Fruit fly (Drosophila melanogaster) whole organism, pupa: ENCODE measurements around the gene CG2652.
A peak's percentile ranks its signal among the peaks of the same experiment; 100 is the strongest.

Source experiments
- CG10348 ChIP-seq: fragments of 200-800 bp; sonication (Bioruptor generic); IDR thresholded peaks from 2 replicates; pipeline ENCODE4 v1.3.6; 2022; ENCODE audit warnings: missing biosample characterization, missing genetic modification characterization
- CG12605 ChIP-seq: fragments of 200-800 bp; sonication (Bioruptor generic); IDR thresholded peaks from 2 replicates; pipeline ENCODE4 v1.3.6; 2022; ENCODE audit warnings: missing biosample characterization, missing genetic modification characterization
- CG13204 ChIP-seq: fragments of 200-800 bp; sonication (Bioruptor generic); optimal IDR thresholded peaks from 2 replicates; lab custom pipeline; 2018; ENCODE audit warnings: missing biosample characterization, mild to moderate bottlenecking, missing genetic modification characterization, moderate library complexity
- CG14655 ChIP-seq: fragments of 200-800 bp; sonication (Bioruptor generic); optimal IDR thresholded peaks from 3 replicates; lab custom pipeline; 2017; ENCODE audit warnings: mild to moderate bottlenecking, missing biosample characterization, missing genetic modification reagents, missing genetic modification characterization
- CG15710 ChIP-seq: fragments of 200-800 bp; sonication (Bioruptor generic); optimal IDR thresholded peaks from 2 replicates; lab custom pipeline; 2018; ENCODE audit warnings: missing biosample characterization, mild to moderate bottlenecking, missing genetic modification characterization, moderate library complexity
- CG17806 ChIP-seq: fragments of 200-800 bp; sonication (Bioruptor generic); optimal IDR thresholded peaks from 2 replicates; lab custom pipeline; 2018; ENCODE audit warnings: missing biosample characterization, mild to moderate bottlenecking, missing genetic modification characterization, moderate library complexity
- CG32121 ChIP-seq: fragments of 200-800 bp; sonication (Bioruptor generic); IDR thresholded peaks from 2 replicates; pipeline ENCODE4 v1.3.6; 2022; ENCODE audit warnings: missing biosample characterization, missing genetic modification characterization
- CG34367 ChIP-seq: fragments of 200-800 bp; sonication (Bioruptor generic); optimal IDR thresholded peaks from 2 replicates; lab custom pipeline; 2018; ENCODE audit warnings: missing biosample characterization, mild to moderate bottlenecking, missing genetic modification characterization
- CG4496 ChIP-seq: fragments of 200-800 bp; sonication (Bioruptor generic); IDR thresholded peaks from 3 replicates; pipeline ENCODE4 v1.3.6; 2022; ENCODE audit warnings: missing biosample characterization, missing genetic modification characterization
- CG8159 ChIP-seq: fragments of 200-800 bp; sonication (Bioruptor generic); optimal IDR thresholded peaks from 3 replicates; lab custom pipeline; 2018; ENCODE audit warnings: missing biosample characterization, mild to moderate bottlenecking, missing genetic modification characterization, moderate library complexity
- CG8301 ChIP-seq: fragments of 200-800 bp; sonication (Bioruptor generic); optimal IDR thresholded peaks from 2 replicates; lab custom pipeline; 2018; ENCODE audit warnings: missing biosample characterization, mild to moderate bottlenecking, missing genetic modification characterization
- CG9948 ChIP-seq: fragments of 200-800 bp; sonication (Bioruptor generic); optimal IDR thresholded peaks from 2 replicates; lab custom pipeline; 2018; ENCODE audit warnings: missing biosample characterization, mild to moderate bottlenecking, missing genetic modification characterization, moderate library complexity
- D1 ChIP-seq: fragments of 200-800 bp; sonication (Bioruptor generic); optimal IDR thresholded peaks from 2 replicates; lab custom pipeline; 2018; ENCODE audit warnings: missing biosample characterization, mild to moderate bottlenecking, missing genetic modification characterization, moderate library complexity
- EcR ChIP-seq: fragments of 200-800 bp; sonication (Bioruptor generic); optimal IDR thresholded peaks from 3 replicates; lab custom pipeline; 2019; ENCODE audit warnings: missing biosample characterization, missing genetic modification characterization, mild to moderate bottlenecking, moderate library complexity, missing genetic modification reagents
- Ets98B ChIP-seq: fragments of 200-800 bp; sonication (Bioruptor generic); IDR thresholded peaks from 2 replicates; pipeline ENCODE4 v1.3.6; 2022; ENCODE audit warnings: missing biosample characterization, missing genetic modification characterization
- Pif1A ChIP-seq: fragments of 200-800 bp; sonication (Bioruptor generic); optimal IDR thresholded peaks from 3 replicates; lab custom pipeline; 2016; ENCODE audit warnings: missing biosample characterization, missing genetic modification characterization
- Pif1B ChIP-seq: fragments of 200-800 bp; sonication (Bioruptor generic); optimal IDR thresholded peaks from 3 replicates; lab custom pipeline; 2016; ENCODE audit warnings: missing biosample characterization, missing genetic modification characterization
- Snoo ChIP-seq: fragments of 200-800 bp; sonication (Bioruptor generic); optimal IDR thresholded peaks from 3 replicates; lab custom pipeline; 2017; ENCODE audit warnings: missing biosample characterization, mild to moderate bottlenecking, missing genetic modification characterization, inconsistent platforms
- fd96Ca ChIP-seq: fragments of 200-800 bp; sonication (Bioruptor generic); IDR thresholded peaks from 3 replicates; pipeline ENCODE4 v1.3.6; 2022; ENCODE audit warnings: missing biosample characterization, missing genetic modification characterization
- gl ChIP-seq: fragments of 200-800 bp; sonication (Bioruptor generic); optimal IDR thresholded peaks from 2 replicates; lab custom pipeline; 2018; ENCODE audit warnings: missing biosample characterization, mild to moderate bottlenecking, missing genetic modification characterization
- rn ChIP-seq: fragments of 200-800 bp; sonication (Bioruptor generic); IDR thresholded peaks from 2 replicates; pipeline ENCODE4 v1.3.6; 2022; ENCODE audit warnings: missing biosample characterization, missing genetic modification characterization

CG2652 gene

dm6 chrX:2658258-2658853 lies 24.4 kb downstream of the CG2652 start:
- TF ChIP-seq CG12605 (GFP tag; lab: Robert Waterston, UW) (peak; percentile 54; the same call in 1 of the 2 replicates), CG32121 (GFP tag; lab: Robert Waterston, UW) (no peak), gl (peak; percentile 6), EcR (GFP tag; lab: Kevin White, UChicago) (peak; percentile 65), CG4496 (0 out of 3 replicates have a peak, but pooled peaks have one; percentile 8), CG8301 (tag; lab: Kevin White, UChicago) (peak; percentile 12), CG9948 (tag; lab: Kevin White, UChicago) (no peak), rn (GFP tag; lab: Robert Waterston, UW) (no peak), CG17806 (tag; lab: Kevin White, UChicago) (no peak), CG13204 (GFP tag; lab: Kevin White, UChicago) (peak; percentile 28), CG8159 (no peak), CG34367 (tag; lab: Kevin White, UChicago) (peak; percentile 0), fd96Ca (GFP tag; lab: Robert Waterston, UW) (peak; percentile 30; the same call in 1 of the 3 replicates), Snoo (tag; lab: Kevin White, UChicago) (no peak), CG14655 (peak; percentile 16), Pif1A (no peak), CG15710 (no peak), D1 (tag; lab: Kevin White, UChicago) (no peak), Ets98B (GFP tag; lab: Robert Waterston, UW) (peak; percentile 15; the same call in 1 of the 2 replicates), Pif1B (GFP tag; lab: Kevin White, UChicago) (peak; percentile 8), CG10348 (GFP tag; lab: Robert Waterston, UW) (no peak)
- TF ChIP-seq, all 21 proteins: peak for 11

DNA sequence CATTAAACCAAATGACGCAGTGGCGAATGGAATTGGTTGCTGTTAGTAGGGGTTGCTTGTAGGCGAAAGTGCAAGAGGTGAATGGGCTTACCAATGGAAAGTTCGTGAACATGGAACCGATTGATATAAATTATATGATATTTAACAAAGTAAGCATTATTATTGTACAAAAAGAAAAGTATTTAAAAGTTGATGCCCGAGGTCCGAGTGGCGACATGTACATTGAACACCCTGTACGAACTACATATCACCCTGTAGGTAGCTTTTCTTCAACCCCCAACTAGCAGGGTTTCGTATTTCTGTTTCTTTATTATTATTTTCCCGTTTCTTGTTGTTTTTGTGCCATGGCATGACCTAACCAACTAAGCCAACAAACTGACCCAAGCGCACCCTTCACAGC lies 25.5 kb downstream of the CG2652 start:
- TF ChIP-seq rn (GFP tag; lab: Robert Waterston, UW), result no peak
- no peak for TF ChIP-seq CG4496
- TF ChIP-seq CG12605 (GFP tag; lab: Robert Waterston, UW), result no peak
- no peak for TF ChIP-seq CG9948 (tag; lab: Kevin White, UChicago)

DNA sequence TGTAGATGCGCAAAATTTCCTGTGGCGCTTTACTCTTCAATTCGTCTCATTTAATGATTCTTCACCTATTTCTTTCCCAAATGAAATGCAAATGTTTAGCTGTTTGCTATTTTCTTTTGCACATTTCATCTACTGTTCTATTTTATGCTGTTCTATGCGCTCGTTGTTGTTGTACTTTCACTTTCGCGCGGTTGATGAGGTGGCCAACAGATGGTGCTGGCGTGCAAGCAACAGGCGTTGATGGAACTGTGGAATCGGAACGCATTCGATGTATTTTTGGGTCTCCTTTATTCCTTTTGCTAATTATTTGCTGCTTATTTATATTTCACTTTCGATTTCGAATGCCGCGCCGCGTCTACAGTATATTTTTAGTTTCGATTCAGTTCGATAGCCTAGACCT lies 26.7 kb downstream of the CG2652 start:
- no peak for TF ChIP-seq CG10348 (GFP tag; lab: Robert Waterston, UW)
- no peak for TF ChIP-seq Snoo (tag; lab: Kevin White, UChicago)
- no peak for TF ChIP-seq CG13204 (GFP tag; lab: Kevin White, UChicago)
- TF ChIP-seq Pif1B (GFP tag; lab: Kevin White, UChicago), result no peak
- TF ChIP-seq CG8159, result no peak
- TF ChIP-seq CG32121 (GFP tag; lab: Robert Waterston, UW), result no peak
- no peak for TF ChIP-seq CG15710
- no peak for TF ChIP-seq CG34367 (tag; lab: Kevin White, UChicago)
- no peak for TF ChIP-seq Pif1A
- no peak for TF ChIP-seq CG8301 (tag; lab: Kevin White, UChicago)
- no peak for TF ChIP-seq CG17806 (tag; lab: Kevin White, UChicago)
- TF ChIP-seq CG9948 (tag; lab: Kevin White, UChicago), result no peak
- no peak for TF ChIP-seq CG4496
- TF ChIP-seq rn (GFP tag; lab: Robert Waterston, UW), result no peak
- TF ChIP-seq D1 (tag; lab: Kevin White, UChicago), result no peak
- TF ChIP-seq CG14655, result no peak

DNA sequence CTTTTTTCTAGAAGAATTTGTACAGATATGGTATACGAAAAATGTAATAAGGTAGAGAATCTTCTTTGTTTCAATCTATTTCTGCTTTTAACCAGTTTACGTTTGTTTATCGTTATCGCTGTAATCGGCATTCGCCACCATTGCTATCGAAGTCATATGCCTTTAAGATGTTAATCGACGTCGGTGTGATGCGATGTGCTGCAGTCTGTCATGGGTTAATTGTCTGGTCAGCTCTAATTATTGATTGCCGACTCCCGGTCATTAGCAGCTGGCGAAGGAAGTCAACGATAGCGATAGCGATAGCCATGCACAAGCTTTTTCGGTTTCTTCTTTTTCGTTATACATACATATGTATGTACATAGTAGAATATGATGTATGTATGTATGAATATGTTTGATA lies 27.3 kb downstream of the CG2652 start:
- no peak for TF ChIP-seq CG17806 (tag; lab: Kevin White, UChicago)
- no peak for TF ChIP-seq CG8159
- no peak for TF ChIP-seq CG32121 (GFP tag; lab: Robert Waterston, UW)
- no peak for TF ChIP-seq Pif1B (GFP tag; lab: Kevin White, UChicago)
- TF ChIP-seq CG8301 (tag; lab: Kevin White, UChicago), result no peak
- TF ChIP-seq, all 21 proteins: peak for 0

DNA sequence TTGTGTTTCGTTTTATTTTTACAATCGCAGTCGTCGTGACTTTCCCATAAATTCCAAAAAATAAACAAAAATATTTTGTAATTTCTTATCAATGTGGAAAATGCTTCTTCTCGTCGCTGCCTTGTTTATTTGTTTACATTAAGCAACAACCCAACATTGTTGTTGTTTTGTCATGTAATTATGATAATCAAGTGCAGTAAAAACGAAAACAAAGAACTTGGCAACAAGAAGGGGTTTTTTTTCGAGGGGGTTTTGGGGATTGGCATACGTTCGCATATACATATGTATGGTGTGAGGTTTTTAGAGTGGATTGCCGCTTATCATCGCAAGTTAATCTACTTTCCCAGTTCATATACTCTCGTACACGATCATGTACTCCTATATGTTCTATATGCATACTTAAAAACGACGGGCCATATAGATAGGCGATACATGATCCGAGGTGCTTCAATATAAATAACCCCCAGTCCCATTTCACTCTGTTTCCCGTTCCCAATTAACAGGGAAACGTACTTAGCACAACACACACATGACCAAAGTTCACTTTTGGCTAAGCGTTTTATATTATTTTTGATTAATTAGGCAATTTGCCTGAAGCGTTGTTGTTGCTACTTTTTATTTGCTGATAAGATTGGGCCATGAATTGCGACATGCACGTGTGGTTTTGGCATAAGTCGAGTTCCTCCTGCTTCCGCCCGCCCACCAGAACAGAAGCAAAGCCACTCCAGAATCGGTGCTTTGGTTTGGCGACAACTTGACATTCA lies 29.0 kb downstream of the CG2652 start:
- no peak for TF ChIP-seq CG8159
- no peak for TF ChIP-seq Snoo (tag; lab: Kevin White, UChicago)
- no peak for TF ChIP-seq CG17806 (tag; lab: Kevin White, UChicago)
- TF ChIP-seq Pif1A, result no peak
- no peak for TF ChIP-seq CG9948 (tag; lab: Kevin White, UChicago)
- no peak for TF ChIP-seq D1 (tag; lab: Kevin White, UChicago)
- TF ChIP-seq EcR (GFP tag; lab: Kevin White, UChicago), result no peak
- no peak for TF ChIP-seq CG4496
- TF ChIP-seq fd96Ca (GFP tag; lab: Robert Waterston, UW), result no peak
- TF ChIP-seq CG14655, result no peak
- no peak for TF ChIP-seq CG8301 (tag; lab: Kevin White, UChicago)
- TF ChIP-seq CG32121 (GFP tag; lab: Robert Waterston, UW), result no peak
- no peak for TF ChIP-seq Pif1B (GFP tag; lab: Kevin White, UChicago)
- no peak for TF ChIP-seq CG13204 (GFP tag; lab: Kevin White, UChicago)
- no peak for TF ChIP-seq Ets98B (GFP tag; lab: Robert Waterston, UW)
- no peak for TF ChIP-seq CG15710
- no peak for TF ChIP-seq rn (GFP tag; lab: Robert Waterston, UW)
- no peak for TF ChIP-seq CG10348 (GFP tag; lab: Robert Waterston, UW)
